Worm (Caenorhabditis elegans) whole organism, young adult: ENCODE measurements around the gene F38A5.6.

Experiments
- B0035.1 ChIP-seq: sonication (generic microtip); optimal IDR thresholded peaks from 2 replicates; lab custom pipeline; 2016; ENCODE audit warnings: missing genetic modification characterization, mild to moderate bottlenecking, missing compliant biosample characterization, missing genotype, missing genetic modification reagents
- C06A6.2 ChIP-seq: fragments of 200-800 bp; sonication (Bioruptor generic); conservative IDR thresholded peaks from 2 replicates; pipeline ENCODE4 v1.3.6; 2022; ENCODE audit warnings: missing genetic modification characterization, missing compliant biosample characterization
- C17E4.6 ChIP-seq: fragments of 200-800 bp; sonication (Bioruptor generic); IDR thresholded peaks from 2 replicates; pipeline ENCODE4 v1.3.6; 2022; ENCODE audit warnings: missing genetic modification reagents, missing genetic modification characterization, missing compliant biosample characterization
- D2030.7 ChIP-seq: fragments of 200-800 bp; sonication (Bioruptor generic); IDR thresholded peaks from 2 replicates; pipeline ENCODE4 v1.3.6; 2022; ENCODE audit warnings: missing genetic modification reagents, missing genetic modification characterization, missing compliant biosample characterization
- F33H1.4 ChIP-seq: fragments of 200-800 bp; sonication (Bioruptor generic); IDR thresholded peaks from 2 replicates; pipeline ENCODE4 v1.3.6; 2022; ENCODE audit warnings: missing genetic modification reagents, missing genetic modification characterization, missing compliant biosample characterization
- F37B4.10 ChIP-seq: fragments of 200-800 bp; sonication (Bioruptor generic); IDR thresholded peaks from 2 replicates; pipeline ENCODE4 v1.3.6; 2022; ENCODE audit warnings: missing genetic modification characterization, missing compliant biosample characterization
- F52B5.7 ChIP-seq: sonication (generic microtip); optimal IDR thresholded peaks from 2 replicates; lab custom pipeline; 2016; ENCODE audit warnings: mild to moderate bottlenecking, missing genetic modification characterization, missing compliant biosample characterization
- F57C9.4 ChIP-seq: sonication (generic microtip); optimal IDR thresholded peaks from 2 replicates; lab custom pipeline; 2017; ENCODE audit warnings: mild to moderate bottlenecking, missing genetic modification characterization, missing compliant biosample characterization
- K12H6.12 ChIP-seq: fragments of 200-800 bp; sonication (Bioruptor generic); optimal IDR thresholded peaks from 2 replicates; lab custom pipeline; 2018; ENCODE audit warnings: mild to moderate bottlenecking, missing genetic modification characterization, missing compliant biosample characterization
- Y53F4B.3 ChIP-seq: fragments of 200-800 bp; sonication (Bioruptor generic); IDR thresholded peaks from 2 replicates; pipeline ENCODE4 v1.3.6; 2022; ENCODE audit warnings: missing genetic modification reagents, missing genetic modification characterization, missing compliant biosample characterization
- Y56A3A.18 ChIP-seq: fragments of 200-800 bp; sonication (Bioruptor generic); IDR thresholded peaks from 2 replicates; pipeline ENCODE4 v1.3.6; 2022; ENCODE audit warnings: missing genetic modification reagents, missing genetic modification characterization, missing compliant biosample characterization
- atf-7 ChIP-seq: sonication (generic microtip); optimal IDR thresholded peaks from 2 replicates; lab custom pipeline; 2017; ENCODE audit warnings: mild to moderate bottlenecking, missing genetic modification characterization, missing compliant biosample characterization
- attf-5 ChIP-seq: fragments of 200-800 bp; sonication (Bioruptor generic); optimal IDR thresholded peaks from 2 replicates; lab custom pipeline; 2018; ENCODE audit warnings: mild to moderate bottlenecking, missing genetic modification characterization, missing compliant biosample characterization
- cebp-1 ChIP-seq, 2 experiments: fragments of 200-800 bp in 1 of 2; sonication (Bioruptor generic) in 1 of 2; sonication (generic microtip) in 1 of 2; IDR thresholded peaks in 1 of 2; optimal IDR thresholded peaks in 1 of 2; 2 replicates each; pipeline versions ENCODE4 v1.3.6 to Lab custom; 2017 to 2022; ENCODE audit warnings: missing compliant biosample characterization in 2 of 2, missing genetic modification characterization in 2 of 2, mild to moderate bottlenecking in 1 of 2, missing genetic modification reagents in 1 of 2, moderate library complexity in 1 of 2
- cebp-2 ChIP-seq: fragments of 200-800 bp; sonication (Bioruptor generic); IDR thresholded peaks from 2 replicates; pipeline ENCODE4 v1.3.6; 2022; ENCODE audit warnings: missing genetic modification characterization, missing compliant biosample characterization
- ceh-40 ChIP-seq: fragments of 200-800 bp; sonication (Bioruptor generic); IDR thresholded peaks from 2 replicates; pipeline ENCODE4 v1.3.6; 2022; ENCODE audit warnings: missing genetic modification characterization, missing compliant biosample characterization
- dpff-1 ChIP-seq: sonication (generic microtip); optimal IDR thresholded peaks from 2 replicates; lab custom pipeline; 2017; ENCODE audit warnings: mild to moderate bottlenecking, missing genetic modification characterization, missing compliant biosample characterization
- egl-18 ChIP-seq: fragments of 200-800 bp; sonication (Bioruptor generic); IDR thresholded peaks from 2 replicates; pipeline ENCODE4 v1.3.6; 2022; ENCODE audit warnings: missing genetic modification reagents, missing genetic modification characterization, missing compliant biosample characterization
- egl-44 ChIP-seq: fragments of 200-800 bp; sonication (Bioruptor generic); IDR thresholded peaks from 2 replicates; pipeline ENCODE4 v1.3.6; 2022; ENCODE audit warnings: missing genetic modification reagents, missing genetic modification characterization, missing compliant biosample characterization
- ekl-4 ChIP-seq: fragments of 200-800 bp; sonication (Bioruptor generic); IDR thresholded peaks from 2 replicates; pipeline ENCODE4 v1.3.6; 2022; ENCODE audit warnings: missing genetic modification reagents, missing genetic modification characterization, missing compliant biosample characterization
- hlh-12 ChIP-seq: sonication (generic microtip); optimal IDR thresholded peaks from 2 replicates; lab custom pipeline; 2016; ENCODE audit warnings: missing genetic modification characterization, missing compliant biosample characterization
- hmg-20 ChIP-seq: fragments of 200-800 bp; sonication (Bioruptor generic); IDR thresholded peaks from 2 replicates; pipeline ENCODE4 v1.3.6; 2022; ENCODE audit warnings: missing genetic modification reagents, missing genetic modification characterization, missing compliant biosample characterization
- lag-1 ChIP-seq: fragments of 200-800 bp; sonication (Bioruptor generic); IDR thresholded peaks from 2 replicates; pipeline ENCODE4 v1.3.6; 2022; ENCODE audit warnings: missing genetic modification reagents, missing genetic modification characterization, missing compliant biosample characterization
- lin-35 ChIP-seq, 3 experiments: fragments of 150-350 bp in 2 of 3; sonication (generic microtip) in 1 of 3; optimal IDR thresholded peaks; 2 replicates each; lab custom pipeline; 2014 to 2018; ENCODE audit warnings: missing biosample characterization in 3 of 3, missing genetic modification characterization in 3 of 3, missing genetic modification reagents in 3 of 3
- lsl-1 ChIP-seq: fragments of 200-800 bp; sonication (Bioruptor generic); optimal IDR thresholded peaks from 2 replicates; lab custom pipeline; 2018; ENCODE audit warnings: mild to moderate bottlenecking, missing genetic modification characterization, moderate library complexity, missing compliant biosample characterization
- lsy-27 ChIP-seq: sonication (generic microtip); optimal IDR thresholded peaks from 2 replicates; lab custom pipeline; 2017; ENCODE audit warnings: missing genetic modification characterization, mild to moderate bottlenecking, missing compliant biosample characterization, antibody characterized with exemption, missing genotype, borderline replicate concordance; ENCODE audit not compliant: insufficient read depth
- madf-10 ChIP-seq: sonication (generic microtip); optimal IDR thresholded peaks from 2 replicates; lab custom pipeline; 2016; ENCODE audit warnings: mild to moderate bottlenecking, missing genetic modification characterization, missing compliant biosample characterization
- madf-6 ChIP-seq: fragments of 200-800 bp; sonication (Bioruptor generic); IDR thresholded peaks from 2 replicates; pipeline ENCODE4 v1.3.6; 2022; ENCODE audit warnings: missing genetic modification reagents, missing genetic modification characterization, missing compliant biosample characterization
- mcd-1 ChIP-seq: fragments of 200-800 bp; sonication (Bioruptor generic); IDR thresholded peaks from 2 replicates; pipeline ENCODE4 v1.3.6; 2022; ENCODE audit warnings: missing genetic modification reagents, missing genetic modification characterization, missing compliant biosample characterization
- mel-28 ChIP-seq: sonication (generic microtip); optimal IDR thresholded peaks from 2 replicates; lab custom pipeline; 2016; ENCODE audit warnings: borderline replicate concordance, mild to moderate bottlenecking, missing genetic modification characterization, missing compliant biosample characterization
- nfya-1 ChIP-seq: sonication (generic microtip); optimal IDR thresholded peaks from 2 replicates; lab custom pipeline; 2017; ENCODE audit warnings: antibody characterized with exemption, missing compliant biosample characterization, missing genetic modification characterization, borderline replicate concordance; ENCODE audit not compliant: insufficient read depth
- nhr-120 ChIP-seq: fragments of 200-800 bp; sonication (Bioruptor generic); IDR thresholded peaks from 2 replicates; pipeline ENCODE4 v1.3.6; 2022; ENCODE audit warnings: missing genetic modification characterization, missing compliant biosample characterization
- nhr-80 ChIP-seq: sonication (generic microtip); optimal IDR thresholded peaks from 2 replicates; lab custom pipeline; 2016; ENCODE audit warnings: missing genetic modification characterization, missing compliant biosample characterization
- pha-4 ChIP-seq: fragments of 150-350 bp; sonication (generic microtip); optimal IDR thresholded peaks from 2 replicates; lab custom pipeline; 2014; ENCODE audit warnings: missing biosample characterization, missing genetic modification reagents, missing genetic modification characterization
- rec-8 ChIP-seq, 2 experiments: sonication (generic microtip); optimal IDR thresholded peaks; 2 replicates each; lab custom pipeline; 2016; ENCODE audit warnings: mild to moderate bottlenecking in 2 of 2, missing genetic modification characterization in 2 of 2, missing genetic modification reagents in 2 of 2, missing genotype in 2 of 2, missing biosample characterization in 1 of 2, missing compliant biosample characterization in 1 of 2, moderate library complexity in 1 of 2
- rpc-1 ChIP-seq, 2 experiments: fragments of 150-350 bp in 1 of 2; sonication (generic microtip) in 1 of 2; optimal IDR thresholded peaks; 2 replicates each; lab custom pipeline; 2014 to 2018; ENCODE audit warnings: missing biosample characterization in 1 of 2, missing genetic modification characterization in 1 of 2, missing genetic modification reagents in 1 of 2, missing genotype in 1 of 2
- sea-2 ChIP-seq: fragments of 200-800 bp; sonication (Bioruptor generic); IDR thresholded peaks from 2 replicates; pipeline ENCODE4 v1.3.6; 2022; ENCODE audit warnings: missing genetic modification characterization, missing compliant biosample characterization
- tbx-9 ChIP-seq: sonication (generic microtip); optimal IDR thresholded peaks from 2 replicates; lab custom pipeline; 2016; ENCODE audit warnings: borderline replicate concordance, missing genetic modification characterization, inconsistent platforms, missing compliant biosample characterization
- zfh-2 ChIP-seq: fragments of 200-800 bp; sonication (Bioruptor generic); conservative IDR thresholded peaks from 2 replicates; pipeline ENCODE4 v1.3.6; 2022; ENCODE audit warnings: missing genetic modification reagents, missing genetic modification characterization, missing compliant biosample characterization
- ztf-18 ChIP-seq: sonication (generic microtip); optimal IDR thresholded peaks from 2 replicates; lab custom pipeline; 2016; ENCODE audit warnings: missing genotype, mild to moderate bottlenecking, missing genetic modification characterization, missing compliant biosample characterization
- ztf-25 ChIP-seq: fragments of 200-800 bp; sonication (Bioruptor generic); IDR thresholded peaks from 2 replicates; pipeline ENCODE4 v1.3.6; 2022; ENCODE audit warnings: missing genetic modification reagents, missing genetic modification characterization, missing compliant biosample characterization
- ztf-26 ChIP-seq: sonication (generic microtip); optimal IDR thresholded peaks from 2 replicates; lab custom pipeline; 2017; ENCODE audit warnings: missing genetic modification characterization, missing compliant biosample characterization
- ztf-28 ChIP-seq: fragments of 200-800 bp; sonication (Bioruptor generic); IDR thresholded peaks from 2 replicates; pipeline ENCODE4 v1.3.6; 2022; ENCODE audit warnings: missing genetic modification reagents, missing genetic modification characterization, missing compliant biosample characterization
- ztf-3 ChIP-seq: fragments of 200-800 bp; sonication (Bioruptor generic); optimal IDR thresholded peaks from 2 replicates; lab custom pipeline; 2018; ENCODE audit warnings: mild to moderate bottlenecking, missing genetic modification characterization, missing compliant biosample characterization

Gene F38A5.6

ce11 chrIV:6581658-6582057 lies 15.5 kb downstream of the F38A5.6 start:
- no peak for TF ChIP-seq ztf-28 (GFP tag; lab: Robert Waterston, UW)
- TF ChIP-seq B0035.1 (tag; lab: Kevin White, UChicago) = no peak
- no peak for TF ChIP-seq Y53F4B.3 (GFP tag; lab: Robert Waterston, UW)
- TF ChIP-seq egl-18 (GFP tag; lab: Robert Waterston, UW) = no peak
- TF ChIP-seq F37B4.10 (GFP tag; lab: Robert Waterston, UW) = no peak
- TF ChIP-seq egl-44 (GFP tag; lab: Robert Waterston, UW) = no peak
- no peak for TF ChIP-seq C06A6.2 (GFP tag; lab: Robert Waterston, UW)
- no peak for TF ChIP-seq zfh-2 (GFP tag; lab: Robert Waterston, UW)
- TF ChIP-seq cebp-1 (GFP tag; IDR thresholded peaks at IDR 0.05; lab: Robert Waterston, UW) = no peak
- no peak for TF ChIP-seq cebp-1 (tag; optimal IDR thresholded peaks at IDR 0.05; lab: Kevin White, UChicago)
- no peak for TF ChIP-seq ztf-25 (GFP tag; lab: Robert Waterston, UW)
- no peak for TF ChIP-seq nhr-120 (GFP tag; lab: Robert Waterston, UW)
- no peak for TF ChIP-seq F57C9.4 (tag; lab: Kevin White, UChicago)
- no peak for TF ChIP-seq Y56A3A.18 (GFP tag; lab: Robert Waterston, UW)
- TF ChIP-seq, all 124 proteins: peak for 0

ce11 chrIV:6577914-6578313 lies 19.3 kb downstream of the F38A5.6 start, which contains the start of gene C43G2.3:
C43G2.3 (plus strand) TSS chrIV:6578214.
- no peak for TF ChIP-seq ekl-4 (GFP tag; lab: Robert Waterston, UW)
- no peak for TF ChIP-seq pha-4 (tag; lab: Kevin White, UChicago)
- TF ChIP-seq ztf-18 = no peak
- TF ChIP-seq dpff-1 (tag; lab: Kevin White, UChicago) = no peak
- TF ChIP-seq lin-35 (GFP tag; optimal IDR thresholded peaks at IDR 0.05; lab: Kevin White, UChicago) = no peak
- TF ChIP-seq madf-6 (GFP tag; lab: Robert Waterston, UW) = no peak
- TF ChIP-seq cebp-2 (GFP tag; lab: Robert Waterston, UW) = no peak
- TF ChIP-seq hmg-20 (GFP tag; lab: Robert Waterston, UW) = no peak
- no peak for TF ChIP-seq ztf-26 (tag; lab: Kevin White, UChicago)

ce11 chrIV:6576728-6577101 lies 20.5 kb downstream of the F38A5.6 start:
- TF ChIP-seq attf-5 (GFP tag; lab: Kevin White, UChicago) (peak; percentile 27), hlh-12 (no peak), cebp-1 (GFP tag; IDR thresholded peaks at IDR 0.05; lab: Robert Waterston, UW) (no peak), cebp-1 (tag; optimal IDR thresholded peaks at IDR 0.05; lab: Kevin White, UChicago) (peak; percentile 61), lag-1 (no peak), madf-10 (no peak), Y53F4B.3 (GFP tag; lab: Robert Waterston, UW) (no peak), sea-2 (GFP tag; lab: Robert Waterston, UW) (no peak), C17E4.6 (GFP tag; lab: Robert Waterston, UW) (no peak), atf-7 (tag; lab: Kevin White, UChicago) (no peak), F52B5.7 (tag; lab: Kevin White, UChicago) (no peak), nfya-1 (tag; lab: Kevin White, UChicago) (no peak), mel-28 (tag; lab: Kevin White, UChicago) (no peak), ceh-40 (GFP tag; lab: Robert Waterston, UW) (no peak), rec-8 (tag; optimal IDR thresholded peaks at IDR 0.05; lab: Kevin White, UChicago) (no peak), ztf-3 (GFP tag; lab: Kevin White, UChicago) (no peak), K12H6.12 (no peak), nhr-80 (peak; percentile 34), lsl-1 (GFP tag; lab: Kevin White, UChicago) (no peak), B0035.1 (tag; lab: Kevin White, UChicago) (no peak), ztf-26 (tag; lab: Kevin White, UChicago) (peak; percentile 12), mcd-1 (GFP tag; lab: Robert Waterston, UW) (peak; percentile 41; the same call in 1 of the 2 replicates), F33H1.4 (GFP tag; lab: Robert Waterston, UW) (no peak), lsy-27 (no peak), D2030.7 (no peak), pha-4 (tag; lab: Kevin White, UChicago) (no peak), tbx-9 (no peak), rpc-1 (optimal IDR thresholded peaks at IDR 0.05; lab: Kevin White, UChicago) (no peak), rpc-1 (tag; optimal IDR thresholded peaks at IDR 0.05; lab: Kevin White, UChicago) (no peak)
